Worm (Caenorhabditis elegans): ENCODE data around the gene atp-4.
A peak's percentile ranks its signal among the peaks of the same experiment; 100 is the strongest.

atp-4 gene

DNA sequence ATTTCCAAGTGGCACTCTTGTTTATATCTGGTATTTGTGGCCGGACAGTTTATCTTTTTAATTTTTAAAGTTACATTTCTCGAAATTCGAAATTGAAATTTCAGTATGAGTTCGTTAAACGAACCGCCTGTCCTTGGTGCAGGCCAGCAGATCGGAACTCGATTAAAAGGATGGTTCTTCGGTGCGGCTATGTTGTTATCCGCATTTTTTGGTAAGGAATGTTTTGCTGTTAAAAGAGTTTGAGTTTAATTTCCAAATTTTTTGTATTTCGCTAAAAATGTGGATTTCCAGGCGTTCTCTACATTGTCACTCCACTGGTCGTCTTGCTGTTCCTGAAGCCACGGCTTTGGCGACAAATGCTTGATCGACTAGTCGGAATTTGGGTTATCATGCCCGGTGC, 26.2 kb upstream of the atp-4 start, which contains the start of gene acl-9:
acl-9 (plus strand) TSS at position 105 of the 400 bp plus-strand sequence.
- no peak for TF ChIP-seq attf-4 (tag; optimal IDR thresholded peaks at IDR 0.05)
- TF ChIP-seq zip-2 (tag; optimal IDR thresholded peaks at IDR 0.05), result no peak
- no peak for TF ChIP-seq nhr-11 (tag; optimal IDR thresholded peaks at IDR 0.05)
- peak; percentile 57 for TF ChIP-seq Y48G9A.11 (GFP tag; IDR thresholded peaks at IDR 0.05)
- no peak for TF ChIP-seq unc-130 (GFP tag; optimal IDR thresholded peaks at IDR 0.05)
- no peak for TF ChIP-seq Y5F2A.4 (GFP tag; optimal IDR thresholded peaks at IDR 0.05)
- TF ChIP-seq lsy-2 (tag; optimal IDR thresholded peaks at IDR 0.05), result no peak
- TF ChIP-seq sdz-12 (GFP tag; optimal IDR thresholded peaks at IDR 0.05), result no peak
- peak; percentile 3 for TF ChIP-seq ama-1 (optimal IDR thresholded peaks at IDR 0.05)
- TF ChIP-seq dmd-8 (GFP tag; IDR thresholded peaks at IDR 0.05), result no peak

DNA sequence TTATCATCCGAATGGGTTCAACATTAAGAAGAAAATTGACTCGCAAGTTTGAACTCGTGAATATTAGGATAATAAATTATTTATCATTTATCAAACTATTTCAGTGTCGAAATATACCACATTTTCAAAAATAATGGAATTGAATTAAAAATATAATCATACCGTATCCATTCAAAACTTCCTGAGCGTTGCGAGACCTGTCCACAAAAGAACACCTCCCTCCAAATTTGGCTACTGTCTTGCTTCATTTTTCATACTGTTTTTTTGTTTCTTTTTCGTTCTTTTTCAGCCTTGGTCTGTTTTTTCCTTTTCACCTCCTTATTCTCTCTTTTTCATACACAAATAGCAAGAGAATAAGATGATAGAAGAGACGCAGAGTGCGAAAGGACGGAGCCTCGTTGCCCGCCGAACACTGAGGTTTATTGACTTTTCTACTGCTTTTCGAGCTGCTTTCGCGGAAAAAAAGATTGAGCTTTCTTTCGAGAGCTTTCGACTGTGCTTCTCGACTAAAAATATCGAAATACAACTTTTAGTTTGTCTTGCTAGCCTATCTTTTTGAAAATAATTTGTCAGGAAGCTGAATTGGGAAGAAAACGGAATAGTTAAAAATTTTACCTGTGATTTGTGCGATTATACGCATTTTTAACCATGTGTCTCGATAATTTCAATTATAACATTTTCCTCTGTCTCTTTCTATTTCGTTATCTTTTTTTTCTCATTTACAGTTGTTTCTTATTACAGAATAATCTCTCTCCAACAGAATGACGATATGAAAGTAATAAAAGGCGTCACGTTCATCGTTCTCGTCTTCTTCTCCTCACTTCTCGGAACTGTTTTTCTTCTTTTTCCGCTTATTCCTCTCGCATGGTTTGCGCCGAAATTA, 23.5 kb upstream of the atp-4 start, which contains the start of gene acl-8:
acl-8 (plus strand) TSS at position 742 of the 883 bp plus-strand sequence.
- no peak for TF ChIP-seq dpl-1 (GFP tag; optimal IDR thresholded peaks at IDR 0.05)
- no peak for TF ChIP-seq nhr-25 (tag; optimal IDR thresholded peaks at IDR 0.05; ENCODE audit: borderline replicate concordance, insufficient read depth)
- peak; percentile 73 for TF ChIP-seq nhr-28 (tag; optimal IDR thresholded peaks at IDR 0.05)
- TF ChIP-seq lsy-2 (tag; optimal IDR thresholded peaks at IDR 0.05), result no peak
- TF ChIP-seq nhr-11 (tag; optimal IDR thresholded peaks at IDR 0.05), result no peak
- TF ChIP-seq unc-39 (tag; optimal IDR thresholded peaks at IDR 0.05), result no peak
- peak; percentile 51 for TF ChIP-seq mxl-3 (GFP tag; optimal IDR thresholded peaks at IDR 0.05)
- TF ChIP-seq mdl-1 (tag; optimal IDR thresholded peaks at IDR 0.05), result no peak
- TF ChIP-seq nhr-48 (tag; optimal IDR thresholded peaks at IDR 0.05), result no peak
- no peak for TF ChIP-seq lin-15B (tag; optimal IDR thresholded peaks at IDR 0.05)
- no peak for TF ChIP-seq pha-4 (GFP tag; IDR thresholded peaks at IDR 0.05)
- peak; percentile 19 for TF ChIP-seq pha-4 (tag; optimal IDR thresholded peaks at IDR 0.05)
- TF ChIP-seq daf-16 (GFP tag; optimal IDR thresholded peaks at IDR 0.05), result no peak
- TF ChIP-seq daf-16 (tag; optimal IDR thresholded peaks at IDR 0.05), result peak; percentile 61
- no peak for TF ChIP-seq nhr-10 (tag; optimal IDR thresholded peaks at IDR 0.05)
- no peak for TF ChIP-seq ztf-7 (tag; optimal IDR thresholded peaks at IDR 0.05)
- TF ChIP-seq ceh-82 (tag; optimal IDR thresholded peaks at IDR 0.05), result no peak
- peak; percentile 59 for TF ChIP-seq hlh-11 (tag; optimal IDR thresholded peaks at IDR 0.05)
- TF ChIP-seq sdz-12 (GFP tag; optimal IDR thresholded peaks at IDR 0.05), result no peak
- TF ChIP-seq mes-2 (tag; optimal IDR thresholded peaks at IDR 0.05; ENCODE audit: poor library complexity, severe bottlenecking), result no peak
- TF ChIP-seq pqm-1 (tag; optimal IDR thresholded peaks at IDR 0.05), result peak; percentile 84
- peak; percentile 34 for TF ChIP-seq dve-1 (tag; optimal IDR thresholded peaks at IDR 0.05; ENCODE audit: insufficient read depth)
- no peak for TF ChIP-seq lin-29 (GFP tag; IDR thresholded peaks at IDR 0.05)
- no peak for TF ChIP-seq nhr-102 (tag; optimal IDR thresholded peaks at IDR 0.05)
- TF ChIP-seq aha-1 (tag), result peak; percentile 23
- TF ChIP-seq F26F4.8 (GFP tag; conservative IDR thresholded peaks at IDR 0.05), result no peak
- no peak for TF ChIP-seq duxl-1 (tag; optimal IDR thresholded peaks at IDR 0.05; ENCODE audit: poor library complexity)
- TF ChIP-seq F49E8.2 (tag; optimal IDR thresholded peaks at IDR 0.05; ENCODE audit: borderline replicate concordance), result no peak
- TF ChIP-seq T20F7.1 (GFP tag; optimal IDR thresholded peaks at IDR 0.05), result peak; percentile 37
- no peak for TF ChIP-seq ceh-44 (GFP tag; IDR thresholded peaks at IDR 0.05)
- TF ChIP-seq snpc-4 (tag; optimal IDR thresholded peaks at IDR 0.05), result no peak
- no peak for TF ChIP-seq mep-1 (tag; optimal IDR thresholded peaks at IDR 0.05)
- no peak for TF ChIP-seq spr-3 (GFP tag; optimal IDR thresholded peaks at IDR 0.05)
- TF ChIP-seq hmg-1.1 (GFP tag; IDR thresholded peaks at IDR 0.05), result no peak; the same call in 1 of the 2 replicates
- TF ChIP-seq F10B5.3 (tag; optimal IDR thresholded peaks at IDR 0.05), result no peak
- no peak for TF ChIP-seq nhr-6 (tag; optimal IDR thresholded peaks at IDR 0.05)
- 0 out of 2 replicates have a peak, but pooled peaks have one; percentile 51 for TF ChIP-seq php-3 (GFP tag; IDR thresholded peaks at IDR 0.05)
- TF ChIP-seq R02D3.7 (tag; optimal IDR thresholded peaks at IDR 0.05), result no peak
- no peak for TF ChIP-seq jun-1 (tag; optimal IDR thresholded peaks at IDR 0.05)
- no peak for TF ChIP-seq ceh-32 (tag; optimal IDR thresholded peaks at IDR 0.05; ENCODE audit: poor library complexity)
- TF ChIP-seq unc-62 (GFP tag; optimal IDR thresholded peaks at IDR 0.05 in 1 of 2), result peak in 1 of 2 experiments; percentile 84
- TF ChIP-seq unc-62 (tag; optimal IDR thresholded peaks at IDR 0.05), result no peak

Data from whole organism, L4 larva.